Worm (Caenorhabditis elegans): ENCODE data around the gene daf-4.

Gene daf-4

DNA sequence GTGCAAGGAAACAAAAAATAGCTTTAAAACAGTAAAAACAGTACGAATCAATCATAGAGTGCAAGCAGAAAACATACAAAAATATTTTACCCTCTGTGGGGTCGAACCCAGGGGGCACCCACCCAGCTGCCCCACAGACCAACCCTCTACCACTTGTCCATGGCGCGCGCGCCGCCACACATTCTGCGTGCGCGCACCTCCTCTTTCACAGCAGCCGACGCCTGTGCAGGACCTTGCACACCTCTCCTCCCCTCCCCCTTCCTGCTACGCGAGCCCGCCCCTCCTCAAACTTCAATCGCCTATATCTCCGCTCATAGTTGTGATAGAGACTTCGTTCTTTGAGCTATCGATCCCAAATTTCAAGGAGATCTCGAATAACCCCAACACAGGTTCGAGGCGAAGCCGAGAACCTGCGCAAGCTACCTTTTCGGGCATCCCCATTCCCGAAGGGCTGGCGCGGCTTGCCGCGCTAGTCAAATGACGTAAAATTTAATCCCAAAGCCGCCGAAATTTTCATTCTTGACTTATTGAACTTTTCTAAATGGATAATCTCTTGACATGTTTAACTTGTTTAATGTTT lies 12.5 kb downstream of the daf-4 start (continued):
- peak; percentile 3 for TF ChIP-seq mes-2 (tag; optimal IDR thresholded peaks at IDR 0.05; ENCODE audit: poor library complexity, severe bottlenecking)
- peak; percentile 85 for TF ChIP-seq ceh-44 (GFP tag; IDR thresholded peaks at IDR 0.05)
- peak; percentile 39; the same call in 1 of the 2 replicates for TF ChIP-seq lin-1 (GFP tag; IDR thresholded peaks at IDR 0.05)
- peak; percentile 83 for TF ChIP-seq lin-38 (GFP tag; IDR thresholded peaks at IDR 0.05)
- peak; percentile 99 for TF ChIP-seq set-16 (GFP tag; IDR thresholded peaks at IDR 0.05)
- TF ChIP-seq ctbp-1 (GFP tag; IDR thresholded peaks at IDR 0.05): 0 out of 2 replicates have a peak, but pooled peaks have one; percentile 23
- peak; percentile 56; the same call in 1 of the 2 replicates for TF ChIP-seq tra-1 (GFP tag; IDR thresholded peaks at IDR 0.05)
- TF ChIP-seq arid-1 (GFP tag; conservative IDR thresholded peaks at IDR 0.05): peak; percentile 79
- TF ChIP-seq hmg-1.1 (GFP tag; IDR thresholded peaks at IDR 0.05): peak; percentile 81

DNA sequence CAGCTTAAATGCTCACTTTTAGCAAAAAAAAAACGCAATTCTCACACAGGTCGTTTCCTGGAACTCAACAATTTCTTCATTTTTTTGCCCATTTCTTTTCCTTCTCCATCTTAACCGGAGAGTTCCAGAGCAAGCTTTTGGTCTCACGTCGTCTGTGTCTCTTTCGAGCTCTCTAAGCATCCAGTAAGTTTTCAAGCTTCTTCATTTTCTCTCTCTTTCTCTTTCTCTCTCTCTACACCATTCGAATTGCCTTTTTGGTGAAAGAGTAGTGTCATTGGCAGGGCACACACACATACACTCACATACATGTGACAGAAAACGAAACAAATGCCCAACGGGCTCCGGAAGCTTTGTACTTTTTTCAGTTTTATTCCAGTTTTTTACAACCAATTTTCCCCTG lies 15.0 kb downstream of the daf-4 start:
- TF ChIP-seq nhr-76 (tag; optimal IDR thresholded peaks at IDR 0.05) (no peak), tra-1 (GFP tag; IDR thresholded peaks at IDR 0.05) (no peak), unc-62 (GFP tag; optimal IDR thresholded peaks at IDR 0.05 in 1 of 2) (peak in 1 of 2 experiments; percentile 47), unc-62 (tag; optimal IDR thresholded peaks at IDR 0.05) (no peak), hlh-11 (tag; optimal IDR thresholded peaks at IDR 0.05) (no peak), lin-1 (GFP tag; IDR thresholded peaks at IDR 0.05) (no peak), ces-1 (GFP tag; optimal IDR thresholded peaks at IDR 0.05) (no peak), T20F7.1 (GFP tag; optimal IDR thresholded peaks at IDR 0.05) (no peak), nhr-102 (tag; optimal IDR thresholded peaks at IDR 0.05) (no peak), set-16 (GFP tag; IDR thresholded peaks at IDR 0.05) (no peak), daf-16 (GFP tag; optimal IDR thresholded peaks at IDR 0.05) (no peak), daf-16 (tag; optimal IDR thresholded peaks at IDR 0.05) (no peak), gei-8 (GFP tag; optimal IDR thresholded peaks at IDR 0.05) (no peak), nhr-41 (GFP tag; IDR thresholded peaks at IDR 0.05) (no peak), F44E2.7 (GFP tag; IDR thresholded peaks at IDR 0.05) (no peak), daf-19 (GFP tag; conservative IDR thresholded peaks at IDR 0.05) (no peak), F10B5.3 (tag; optimal IDR thresholded peaks at IDR 0.05) (no peak), ZK546.5 (tag; optimal IDR thresholded peaks at IDR 0.05) (no peak), nhr-48 (tag; optimal IDR thresholded peaks at IDR 0.05) (no peak), T26A8.4 (GFP tag; IDR thresholded peaks at IDR 0.05) (no peak), skn-1 (tag; optimal IDR thresholded peaks at IDR 0.05) (no peak), lin-15B (tag; optimal IDR thresholded peaks at IDR 0.05) (no peak), lin-38 (GFP tag; IDR thresholded peaks at IDR 0.05) (no peak), ama-1 (optimal IDR thresholded peaks at IDR 0.05) (no peak), mdl-1 (tag; optimal IDR thresholded peaks at IDR 0.05) (peak in 1 of 2 experiments; percentile 60), vab-7 (GFP tag; IDR thresholded peaks at IDR 0.05) (no peak), D1046.2 (GFP tag; IDR thresholded peaks at IDR 0.05) (no peak), ceh-44 (GFP tag; IDR thresholded peaks at IDR 0.05) (no peak), ctbp-1 (GFP tag; IDR thresholded peaks at IDR 0.05) (0 out of 2 replicates have a peak, but pooled peaks have one; percentile 22), F37D6.2 (tag; optimal IDR thresholded peaks at IDR 0.05) (peak; percentile 7), zip-11 (GFP tag; IDR thresholded peaks at IDR 0.05) (no peak), ceh-32 (tag; optimal IDR thresholded peaks at IDR 0.05; ENCODE audit: poor library complexity) (no peak), nhr-11 (tag; optimal IDR thresholded peaks at IDR 0.05) (peak; percentile 66), nhr-111 (GFP tag; optimal IDR thresholded peaks at IDR 0.05) (no peak), hmg-1.1 (GFP tag; IDR thresholded peaks at IDR 0.05) (0 out of 2 replicates have a peak, but pooled peaks have one; percentile 48), F26F4.8 (GFP tag; conservative IDR thresholded peaks at IDR 0.05) (no peak), lir-3 (tag; optimal IDR thresholded peaks at IDR 0.05) (no peak), duxl-1 (tag; optimal IDR thresholded peaks at IDR 0.05; ENCODE audit: poor library complexity) (no peak), cey-2 (tag; optimal IDR thresholded peaks at IDR 0.05; ENCODE audit: borderline replicate concordance, insufficient read depth) (no peak), php-3 (GFP tag; IDR thresholded peaks at IDR 0.05) (no peak), dve-1 (tag; optimal IDR thresholded peaks at IDR 0.05; ENCODE audit: insufficient read depth) (peak; percentile 10), arid-1 (GFP tag; conservative IDR thresholded peaks at IDR 0.05) (no peak), madf-9 (GFP tag; conservative IDR thresholded peaks at IDR 0.05) (no peak), hlh-30 (tag; optimal IDR thresholded peaks at IDR 0.05; ENCODE audit: insufficient read depth) (peak; percentile 71), jun-1 (tag; optimal IDR thresholded peaks at IDR 0.05) (no peak), Y5F2A.4 (GFP tag; optimal IDR thresholded peaks at IDR 0.05) (no peak)
